Worm (Caenorhabditis elegans) whole organism, early embryonic: Measurements from ENCODE around the gene pes-4.

Experiments
- B0310.2 ChIP-seq: sonication (generic microtip); optimal IDR thresholded peaks from 2 replicates; lab custom pipeline; 2016; ENCODE audit warnings: mild to moderate bottlenecking, missing genetic modification characterization, missing compliant biosample characterization
- F13C5.2 ChIP-seq: sonication (generic microtip); optimal IDR thresholded peaks from 2 replicates; lab custom pipeline; 2017; ENCODE audit warnings: mild to moderate bottlenecking, missing genetic modification characterization, inconsistent platforms, missing compliant biosample characterization
- aly-1 ChIP-seq: sonication (generic microtip); optimal IDR thresholded peaks from 2 replicates; lab custom pipeline; 2016; ENCODE audit warnings: missing genetic modification characterization, missing compliant biosample characterization
- ama-1 ChIP-seq: fragments of 150-350 bp; optimal IDR thresholded peaks from 2 replicates; lab custom pipeline; 2014
- ceh-13 ChIP-seq: fragments of 200-800 bp; sonication (Bioruptor generic); optimal IDR thresholded peaks from 2 replicates; lab custom pipeline; 2018; ENCODE audit warnings: mild to moderate bottlenecking, missing genetic modification characterization, missing compliant biosample characterization
- ceh-36 ChIP-seq: sonication (generic microtip); optimal IDR thresholded peaks from 2 replicates; lab custom pipeline; 2016; ENCODE audit warnings: missing genetic modification characterization, inconsistent platforms, missing compliant biosample characterization
- ets-7 ChIP-seq: sonication (generic microtip); optimal IDR thresholded peaks from 2 replicates; lab custom pipeline; 2016; ENCODE audit warnings: missing genotype, missing genetic modification characterization, missing compliant biosample characterization
- flt-1 ChIP-seq: fragments of 200-800 bp; sonication (Bioruptor generic); IDR thresholded peaks from 2 replicates; pipeline ENCODE4 v1.3.6; 2022; ENCODE audit warnings: missing genetic modification characterization, missing compliant biosample characterization
- hmbx-1 ChIP-seq: sonication (generic microtip); optimal IDR thresholded peaks from 2 replicates; lab custom pipeline; 2016; ENCODE audit warnings: mild to moderate bottlenecking, missing genetic modification characterization, missing compliant biosample characterization
- hmg-4 ChIP-seq: fragments of 200-800 bp; sonication (Bioruptor generic); optimal IDR thresholded peaks from 2 replicates; lab custom pipeline; 2018; ENCODE audit warnings: mild to moderate bottlenecking, missing genetic modification characterization, missing compliant biosample characterization
- hnd-1 ChIP-seq: sonication (generic microtip); optimal IDR thresholded peaks from 2 replicates; lab custom pipeline; 2016; ENCODE audit warnings: missing genetic modification characterization, missing compliant biosample characterization
- pes-1 ChIP-seq: fragments of 200-800 bp; sonication (Bioruptor generic); IDR thresholded peaks from 2 replicates; pipeline ENCODE4 v1.3.6; 2022; ENCODE audit warnings: missing genetic modification reagents, missing genetic modification characterization, missing compliant biosample characterization
- scrt-1 ChIP-seq: fragments of 200-800 bp; sonication (Bioruptor generic); IDR thresholded peaks from 2 replicates; pipeline ENCODE4 v1.3.6; 2022; ENCODE audit warnings: missing genetic modification characterization, missing compliant biosample characterization
- sea-1 ChIP-seq: fragments of 200-800 bp; sonication (Bioruptor generic); conservative IDR thresholded peaks from 2 replicates; pipeline ENCODE4 v1.3.6; 2022; ENCODE audit warnings: missing genetic modification characterization, missing compliant biosample characterization
- tbx-11 ChIP-seq: fragments of 200-800 bp; sonication (Bioruptor generic); IDR thresholded peaks from 2 replicates; pipeline ENCODE4 v1.3.6; 2022; ENCODE audit warnings: missing genetic modification characterization, missing compliant biosample characterization
- tbx-37 ChIP-seq: fragments of 200-800 bp; sonication (Bioruptor generic); conservative IDR thresholded peaks from 2 replicates; pipeline ENCODE4 v1.3.6; 2022; ENCODE audit warnings: missing genetic modification reagents, missing genetic modification characterization, missing compliant biosample characterization
- tra-4 ChIP-seq: sonication (generic microtip); optimal IDR thresholded peaks from 2 replicates; lab custom pipeline; 2017; ENCODE audit warnings: missing genetic modification characterization, missing compliant biosample characterization

pes-4 gene

DNA sequence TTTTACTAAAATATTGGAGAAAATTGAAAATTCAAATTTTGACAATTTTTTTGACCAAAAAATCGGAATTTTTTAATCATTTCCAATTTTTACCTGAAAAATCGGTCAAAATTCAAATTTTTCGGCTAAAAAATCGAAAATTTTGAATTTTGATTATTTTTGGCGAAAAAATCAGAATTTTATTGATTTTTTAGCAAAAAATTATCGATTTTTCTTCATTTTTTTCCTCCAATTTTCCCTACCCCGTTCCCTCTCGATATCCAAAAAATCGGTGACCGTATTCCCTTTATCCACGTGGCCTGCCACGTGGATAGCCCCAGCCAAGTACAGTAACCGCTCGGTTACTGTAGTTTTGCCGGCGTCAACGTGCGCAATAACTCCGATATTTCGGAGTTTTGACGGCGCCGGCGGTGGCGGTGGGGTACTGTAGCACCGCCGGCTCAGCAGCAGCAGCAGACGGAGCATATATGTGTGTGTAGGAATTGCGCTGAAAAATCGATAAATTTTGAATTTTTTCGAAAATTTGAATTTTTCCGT is 36.7 kb downstream of the pes-4 start, which contains the start of gene Y119D3B.14:
Y119D3B.14 (minus strand) TSS at position 487 of the 537 bp plus-strand sequence.
- TF ChIP-seq tbx-11, result no peak
- TF ChIP-seq hmbx-1 (tag; lab: Kevin White, UChicago), result no peak
- no peak for TF ChIP-seq tra-4
- no peak for TF ChIP-seq hmg-4
- TF ChIP-seq hnd-1, result no peak
- TF ChIP-seq ets-7 (tag; lab: Kevin White, UChicago), result no peak
- TF ChIP-seq ceh-13 (GFP tag; lab: Kevin White, UChicago), result no peak
- no peak for TF ChIP-seq flt-1
- no peak for TF ChIP-seq scrt-1
- no peak for TF ChIP-seq aly-1

- TF ChIP-seq hnd-1, result no peak
- no peak for TF ChIP-seq ets-7 (tag; lab: Kevin White, UChicago)
- no peak for TF ChIP-seq tbx-11
- no peak for TF ChIP-seq tbx-37
- no peak for TF ChIP-seq ceh-36 (tag; lab: Kevin White, UChicago)
- no peak for TF ChIP-seq hmbx-1 (tag; lab: Kevin White, UChicago)
- no peak for TF ChIP-seq tra-4
- TF ChIP-seq B0310.2, result no peak
- TF ChIP-seq F13C5.2 (tag; lab: Kevin White, UChicago), result no peak
- no peak for TF ChIP-seq pes-1 (GFP tag; lab: Robert Waterston, UW)
- no peak for TF ChIP-seq scrt-1
Observed at ce11 chrIII:1181756-1182155, 48.3 kb downstream of the pes-4 start, which contains the start of gene nspg-8. nspg-8 (plus strand) TSS chrIII:1182056.

DNA sequence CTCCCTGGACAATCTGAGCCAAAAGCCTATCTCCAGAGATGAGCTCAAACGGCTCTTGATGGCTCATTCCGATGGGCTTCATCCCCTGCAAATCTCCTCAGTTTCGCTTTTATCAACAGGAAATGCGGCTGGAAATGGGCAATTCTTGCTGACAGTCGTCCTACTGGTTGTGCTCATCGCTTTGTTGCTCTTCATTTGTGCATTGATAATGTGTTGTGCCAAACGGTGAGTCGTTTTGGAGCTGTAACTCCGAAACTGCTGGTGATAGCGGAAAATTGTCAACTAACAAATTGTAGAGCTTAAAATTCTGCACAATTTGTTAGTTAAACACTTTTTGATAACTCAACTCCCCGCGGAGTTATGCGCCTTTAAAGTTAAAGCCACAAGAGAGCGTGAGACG is 51.1 kb downstream of the pes-4 start:
- TF ChIP-seq F13C5.2 (tag; lab: Kevin White, UChicago) (no peak), scrt-1 (no peak), ets-7 (tag; lab: Kevin White, UChicago) (no peak), ceh-13 (GFP tag; lab: Kevin White, UChicago) (no peak), B0310.2 (no peak), flt-1 (no peak), ama-1 (lab: Kevin White, UChicago) (no peak), pes-1 (GFP tag; lab: Robert Waterston, UW) (no peak), hmbx-1 (tag; lab: Kevin White, UChicago) (no peak), hmg-4 (no peak), tbx-37 (no peak), hnd-1 (no peak)

DNA sequence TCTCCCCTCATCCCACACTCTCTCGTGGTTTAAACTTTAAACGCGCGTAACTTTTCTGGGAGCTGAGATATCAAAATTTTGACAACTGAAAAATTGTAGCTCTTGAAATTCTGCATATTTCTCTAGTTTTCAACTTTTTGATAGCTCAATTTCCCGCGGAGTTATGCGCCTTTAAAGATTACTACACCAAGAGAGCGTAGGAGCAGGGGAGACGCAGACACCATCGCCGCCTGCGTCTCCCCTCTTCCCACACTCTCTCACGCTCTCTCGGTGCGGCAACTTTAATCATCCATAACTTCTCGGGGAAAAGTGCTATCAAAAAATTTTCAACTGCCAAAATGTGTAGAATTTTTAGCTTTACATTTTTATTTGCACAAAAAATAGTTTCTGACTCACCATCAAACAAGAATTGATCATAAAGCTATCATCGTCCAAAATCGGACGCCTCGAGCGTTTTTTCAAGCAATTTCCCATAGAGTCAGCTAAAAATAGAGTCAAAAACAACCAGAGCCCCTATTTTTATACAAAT is 53.9 kb downstream of the pes-4 start, which contains the start of gene eak-3:
eak-3 (minus strand) TSS at position 479 of the 529 bp plus-strand sequence.
- TF ChIP-seq ama-1 (lab: Kevin White, UChicago) (no peak), tra-4 (no peak), ceh-13 (GFP tag; lab: Kevin White, UChicago) (no peak), ets-7 (tag; lab: Kevin White, UChicago) (no peak), flt-1 (no peak), hnd-1 (no peak), sea-1 (no peak), tbx-11 (no peak), tbx-37 (no peak), hmg-4 (no peak), scrt-1 (no peak), B0310.2 (no peak), F13C5.2 (tag; lab: Kevin White, UChicago) (no peak), hmbx-1 (tag; lab: Kevin White, UChicago) (no peak), pes-1 (GFP tag; lab: Robert Waterston, UW) (no peak), ceh-36 (tag; lab: Kevin White, UChicago) (no peak)

ce11 chrIII:1173331-1173730 is 56.7 kb downstream of the pes-4 start:
- TF ChIP-seq scrt-1 (no peak), hmg-4 (no peak), ceh-36 (tag; lab: Kevin White, UChicago) (no peak), flt-1 (no peak), B0310.2 (no peak), ceh-13 (GFP tag; lab: Kevin White, UChicago) (no peak), sea-1 (no peak), aly-1 (no peak), pes-1 (GFP tag; lab: Robert Waterston, UW) (no peak), hnd-1 (no peak), F13C5.2 (tag; lab: Kevin White, UChicago) (no peak)

DNA sequence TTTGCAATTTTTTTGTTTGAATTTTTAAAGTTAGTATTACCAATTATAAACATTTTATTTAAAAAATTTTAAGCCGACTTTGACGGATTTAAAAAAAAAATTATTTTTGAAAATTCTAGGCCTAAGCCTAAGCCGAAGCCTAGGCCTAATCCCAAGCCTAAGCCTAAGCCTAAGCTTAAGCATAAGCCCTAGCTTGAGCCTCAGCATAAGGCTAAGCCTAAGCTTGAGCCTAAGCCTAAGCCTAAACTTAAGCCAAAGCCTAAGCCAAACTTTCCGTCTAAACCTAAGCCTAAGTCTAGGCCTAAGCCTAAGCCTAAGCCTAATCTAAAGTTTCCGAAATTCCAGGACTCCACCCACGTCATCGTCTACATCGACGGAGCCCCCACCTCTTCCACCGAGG is 60.5 kb downstream of the pes-4 start:
- no peak for TF ChIP-seq B0310.2
- TF ChIP-seq ceh-36 (tag; lab: Kevin White, UChicago), result peak; percentile 86
- no peak for TF ChIP-seq tra-4

DNA sequence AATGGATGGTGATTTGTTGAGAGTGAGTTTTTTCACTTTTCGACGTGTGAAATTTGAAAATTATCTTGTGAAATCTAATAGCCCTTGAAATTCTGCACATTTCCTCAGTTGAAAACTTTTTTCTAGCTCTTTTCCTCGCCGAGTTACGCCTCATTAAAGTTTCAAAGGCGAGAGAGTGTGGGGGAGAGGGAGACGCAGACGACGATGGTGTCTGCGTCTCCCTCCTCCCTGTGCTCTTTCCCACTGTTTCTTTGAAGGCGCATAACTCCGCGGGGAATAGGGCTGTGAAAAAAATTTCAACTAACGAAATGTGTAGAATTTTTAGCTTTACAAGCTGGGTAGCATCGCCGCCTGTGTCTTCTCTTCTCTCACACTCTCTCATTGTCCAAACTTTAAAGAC is 63.7 kb downstream of the pes-4 start:
- no peak for TF ChIP-seq hnd-1
- no peak for TF ChIP-seq tbx-11
- no peak for TF ChIP-seq ama-1 (lab: Kevin White, UChicago)
- TF ChIP-seq scrt-1, result no peak
- no peak for TF ChIP-seq ets-7 (tag; lab: Kevin White, UChicago)
- TF ChIP-seq ceh-36 (tag; lab: Kevin White, UChicago), result no peak
